Worm (Caenorhabditis elegans): ENCODE data around the gene Y53F4B.25.

- no peak for TF ChIP-seq unc-62 (GFP tag; optimal IDR thresholded peaks at IDR 0.05 in 1 of 2)
- no peak for TF ChIP-seq unc-62 (tag; optimal IDR thresholded peaks at IDR 0.05)
- TF ChIP-seq egl-43 (GFP tag; IDR thresholded peaks at IDR 0.05) = no peak
- no peak for TF ChIP-seq nhr-42 (GFP tag; IDR thresholded peaks at IDR 0.05)
Observed at ce11 chrII:15174915-15175548, 39.0 kb downstream of the Y53F4B.25 start, which contains the start of gene gst-31.

Measured in whole organism, L4 larva.